Fruit fly (Drosophila melanogaster): ENCODE data around the gene Cp7Fc.

The Cp7Fc gene

dm6 chrX:8476817-8477216, at the start of gene Cp7Fc:
TSS of gene Cp7Fc (plus strand) at chrX:8477117.
- TF ChIP-seq onecut (GFP tag; IDR thresholded peaks at IDR 0.05) = no peak
- no peak for TF ChIP-seq CG7928 (GFP tag; optimal IDR thresholded peaks at IDR 0.05)
- no peak for TF ChIP-seq tin (GFP tag; optimal IDR thresholded peaks at IDR 0.05)
- TF ChIP-seq pho (GFP tag; optimal IDR thresholded peaks at IDR 0.05) = no peak
- TF ChIP-seq usp (GFP tag; optimal IDR thresholded peaks at IDR 0.05) = no peak
- TF ChIP-seq sug (tag; optimal IDR thresholded peaks at IDR 0.05) = no peak
- TF ChIP-seq wor (GFP tag; IDR thresholded peaks at IDR 0.05) = no peak
- TF ChIP-seq Dref (GFP tag; IDR thresholded peaks at IDR 0.05) = no peak
- TF ChIP-seq Fer2 (tag; optimal IDR thresholded peaks at IDR 0.05) = no peak
- TF ChIP-seq CG34376 (GFP tag; optimal IDR thresholded peaks at IDR 0.05) = no peak
- TF ChIP-seq B-H2 (GFP tag; optimal IDR thresholded peaks at IDR 0.05) = no peak

dm6 chrX:8433709-8434108, 43.2 kb upstream of the Cp7Fc start, which contains the start of gene CG32712:
TSS of gene CG32712 (minus strand) at chrX:8433809.
- no peak for TF ChIP-seq CrebB (tag; optimal IDR thresholded peaks at IDR 0.05)
- no peak for TF ChIP-seq zen (tag; optimal IDR thresholded peaks at IDR 0.05)
- no peak for TF ChIP-seq knrl (GFP tag; IDR thresholded peaks at IDR 0.05; ENCODE audit: partially characterized antibody)
- no peak for TF ChIP-seq exex (tag; optimal IDR thresholded peaks at IDR 0.05)
- no peak for TF ChIP-seq fd3F (GFP tag; optimal IDR thresholded peaks at IDR 0.05)
- no peak for TF ChIP-seq CG3065 (GFP tag; optimal IDR thresholded peaks at IDR 0.05)
- TF ChIP-seq hbn (GFP tag; IDR thresholded peaks at IDR 0.05; ENCODE audit: partially characterized antibody) = no peak
- TF ChIP-seq CG8944 (GFP tag; optimal IDR thresholded peaks at IDR 0.05) = no peak
- no peak for TF ChIP-seq HLH54F (GFP tag; optimal IDR thresholded peaks at IDR 0.05)
- TF ChIP-seq Asciz (GFP tag; optimal IDR thresholded peaks at IDR 0.05) = no peak
- TF ChIP-seq sqz (GFP tag; optimal IDR thresholded peaks at IDR 0.05) = no peak
- TF ChIP-seq Vsx1 (GFP tag; optimal IDR thresholded peaks at IDR 0.05) = no peak
- no peak for TF ChIP-seq CG6813 (GFP tag; optimal IDR thresholded peaks at IDR 0.05)
- no peak for TF ChIP-seq CG2712 (tag; optimal IDR thresholded peaks at IDR 0.05)

- TF ChIP-seq en (GFP tag; optimal IDR thresholded peaks at IDR 0.05) (no peak), Ets65A (GFP tag) (peak; percentile 31), Ets97D (GFP tag; optimal IDR thresholded peaks at IDR 0.05) (peak; percentile 84), nerfin-1 (tag; optimal IDR thresholded peaks at IDR 0.05) (peak; percentile 56), Sin3A (optimal IDR thresholded peaks at IDR 0.05) (peak; percentile 17), CG7963 (GFP tag; IDR thresholded peaks at IDR 0.05; ENCODE audit: partially characterized antibody) (no peak), CG10147 (GFP tag; optimal IDR thresholded peaks at IDR 0.05) (peak; percentile 40), pho (GFP tag; optimal IDR thresholded peaks at IDR 0.05) (peak; percentile 28), knrl (GFP tag; IDR thresholded peaks at IDR 0.05; ENCODE audit: partially characterized antibody) (peak; percentile 11; the same call in 1 of the 3 replicates), CG13296 (GFP tag; optimal IDR thresholded peaks at IDR 0.05) (no peak), bab2 (GFP tag; optimal IDR thresholded peaks at IDR 0.05) (peak; percentile 30), Nf-YC (tag; optimal IDR thresholded peaks at IDR 0.05) (no peak), Mad (GFP tag; optimal IDR thresholded peaks at IDR 0.05) (peak; percentile 4), jumu (GFP tag; optimal IDR thresholded peaks at IDR 0.05) (peak; percentile 20), CG15696 (tag; optimal IDR thresholded peaks at IDR 0.05) (peak; percentile 34), D19B (GFP tag; optimal IDR thresholded peaks at IDR 0.05) (no peak), MESR4 (GFP tag; optimal IDR thresholded peaks at IDR 0.05) (peak; percentile 42), CG30020 (tag; optimal IDR thresholded peaks at IDR 0.05) (no peak), BEAF-32 (GFP tag; optimal IDR thresholded peaks at IDR 0.05) (peak; percentile 62), CG7928 (GFP tag; optimal IDR thresholded peaks at IDR 0.05) (peak; percentile 29), tna (GFP tag; IDR thresholded peaks at IDR 0.05; ENCODE audit: partially characterized antibody) (no peak), Taf1 (GFP tag; IDR thresholded peaks at IDR 0.05) (no peak), CG34422 (GFP tag; IDR thresholded peaks at IDR 0.05) (0 out of 3 replicates have a peak, but pooled peaks have one; percentile 40), Blimp-1 (GFP tag; optimal IDR thresholded peaks at IDR 0.05) (peak; percentile 93), HLH54F (GFP tag; optimal IDR thresholded peaks at IDR 0.05) (peak; percentile 40), Six4 (GFP tag; optimal IDR thresholded peaks at IDR 0.05) (no peak)
Observed at dm6 chrX:8436656-8437284, 40.1 kb upstream of the Cp7Fc start, which contains the start of gene CG1440. TSS of gene CG1440 (plus strand) at chrX:8437057.
